Worm (Caenorhabditis elegans): Measurements from ENCODE around the gene Y43F4A.4.

Y43F4A.4 gene

ce11 chrIII:13258752-13259151 is 13.4 kb downstream of the Y43F4A.4 start:
- TF ChIP-seq zip-8 (tag; optimal IDR thresholded peaks at IDR 0.05) = peak; percentile 20
- TF ChIP-seq nhr-2 (tag; optimal IDR thresholded peaks at IDR 0.05) = peak; percentile 87
- peak; percentile 89 for TF ChIP-seq hlh-1 (tag; optimal IDR thresholded peaks at IDR 0.05)
- TF ChIP-seq pha-4 (tag; optimal IDR thresholded peaks at IDR 0.05) = no peak
- TF ChIP-seq snpc-4 (tag; optimal IDR thresholded peaks at IDR 0.05) = no peak

- TF ChIP-seq elt-3 (tag; optimal IDR thresholded peaks at IDR 0.05) (no peak), hlh-1 (tag; optimal IDR thresholded peaks at IDR 0.05) (no peak), mab-5 (tag; optimal IDR thresholded peaks at IDR 0.05) (no peak), unc-39 (tag; optimal IDR thresholded peaks at IDR 0.05) (no peak), nhr-237 (tag; optimal IDR thresholded peaks at IDR 0.05) (no peak), tbx-8 (GFP tag; optimal IDR thresholded peaks at IDR 0.05) (no peak), elt-1 (tag; optimal IDR thresholded peaks at IDR 0.05; ENCODE audit: borderline replicate concordance, insufficient read depth) (no peak), lin-32 (GFP tag; optimal IDR thresholded peaks at IDR 0.05) (no peak), ham-2 (GFP tag; optimal IDR thresholded peaks at IDR 0.05) (no peak), ces-1 (GFP tag; optimal IDR thresholded peaks at IDR 0.05) (no peak), ceh-39 (tag; optimal IDR thresholded peaks at IDR 0.05) (no peak), nhr-76 (tag; optimal IDR thresholded peaks at IDR 0.05) (no peak), lin-13 (tag; optimal IDR thresholded peaks at IDR 0.05) (no peak), mls-2 (tag; optimal IDR thresholded peaks at IDR 0.05) (no peak), blmp-1 (tag; optimal IDR thresholded peaks at IDR 0.05) (no peak), bed-3 (GFP tag; optimal IDR thresholded peaks at IDR 0.05) (no peak)
Observed at ce11 chrIII:13260344-13260743, 15.0 kb downstream of the Y43F4A.4 start.

- TF ChIP-seq snpc-4 (tag; optimal IDR thresholded peaks at IDR 0.05) (no peak), ceh-83 (GFP tag; optimal IDR thresholded peaks at IDR 0.05) (peak; percentile 1)
Observed at ce11 chrIII:13262987-13263386, 17.6 kb downstream of the Y43F4A.4 start, which contains the start of gene F56A8.4. Gene F56A8.4 (plus strand): TSS chrIII:13263287.

DNA sequence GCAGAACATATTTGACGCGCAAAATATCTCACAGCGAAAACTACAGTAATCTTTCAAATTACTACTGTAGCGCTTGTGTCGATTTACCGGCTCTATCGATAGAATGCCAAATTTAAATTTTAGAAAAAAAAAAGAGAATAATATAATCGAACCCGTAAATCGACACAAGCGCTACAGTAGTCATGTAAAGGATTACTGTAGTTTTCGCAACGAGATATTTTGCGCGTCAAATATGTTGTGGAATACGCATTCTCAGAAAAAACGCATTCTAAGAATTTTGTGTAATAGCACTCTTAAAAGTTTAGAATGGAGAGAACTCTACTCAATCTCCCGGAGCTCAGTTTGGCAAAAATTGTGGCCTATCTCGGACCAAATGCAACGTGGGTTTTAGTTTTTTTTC is 20.2 kb downstream of the Y43F4A.4 start, which contains the start of gene F56A8.5:
Gene F56A8.5 (plus strand): TSS at position 301 of the 400 bp plus-strand sequence.
- no peak for TF ChIP-seq blmp-1 (tag; optimal IDR thresholded peaks at IDR 0.05)
- TF ChIP-seq nhr-28 (tag; optimal IDR thresholded peaks at IDR 0.05) = no peak
- TF ChIP-seq snpc-4 (tag; optimal IDR thresholded peaks at IDR 0.05) = no peak
- TF ChIP-seq ces-1 (GFP tag; optimal IDR thresholded peaks at IDR 0.05) = no peak
- no peak for TF ChIP-seq M03D4.4 (tag; optimal IDR thresholded peaks at IDR 0.05)
- no peak for TF ChIP-seq ceh-39 (tag; optimal IDR thresholded peaks at IDR 0.05)
- no peak for TF ChIP-seq hlh-1 (tag; optimal IDR thresholded peaks at IDR 0.05)
- TF ChIP-seq mep-1 (tag; optimal IDR thresholded peaks at IDR 0.05) = no peak
- no peak for TF ChIP-seq zip-8 (tag; optimal IDR thresholded peaks at IDR 0.05)
- no peak for TF ChIP-seq lin-13 (tag; optimal IDR thresholded peaks at IDR 0.05)
- TF ChIP-seq unc-62 (GFP tag; optimal IDR thresholded peaks at IDR 0.05) = no peak
- TF ChIP-seq nhr-12 (tag; optimal IDR thresholded peaks at IDR 0.05) = no peak
- TF ChIP-seq mab-5 (tag; optimal IDR thresholded peaks at IDR 0.05) = no peak
- no peak for TF ChIP-seq mls-2 (tag; optimal IDR thresholded peaks at IDR 0.05)
- TF ChIP-seq drap-1 (GFP tag; optimal IDR thresholded peaks at IDR 0.05) = no peak
- no peak for TF ChIP-seq ham-2 (GFP tag; optimal IDR thresholded peaks at IDR 0.05)
- TF ChIP-seq pha-4 (tag; optimal IDR thresholded peaks at IDR 0.05) = no peak
- TF ChIP-seq bed-3 (GFP tag; optimal IDR thresholded peaks at IDR 0.05) = no peak

DNA sequence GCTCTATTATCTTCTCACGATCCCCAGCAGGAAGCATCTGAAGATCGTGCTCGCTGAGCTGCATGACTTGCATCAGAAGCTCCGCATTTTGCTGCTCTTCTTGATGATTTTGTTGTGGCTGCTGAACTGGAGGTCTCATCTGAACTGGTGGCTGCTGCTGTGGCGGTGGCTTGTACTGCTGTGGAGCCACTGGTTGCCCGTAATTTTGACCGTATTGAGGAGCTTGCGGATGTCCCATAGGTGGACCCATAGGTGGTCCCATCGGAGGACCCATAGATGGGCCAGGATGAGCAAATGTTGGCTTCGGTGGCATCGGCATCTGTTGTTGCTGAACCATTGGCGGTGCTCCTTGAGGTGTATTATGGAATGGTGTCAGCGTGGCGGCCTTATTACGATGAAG is 21.7 kb downstream of the Y43F4A.4 start:
- no peak for TF ChIP-seq nhr-2 (tag; optimal IDR thresholded peaks at IDR 0.05)
- TF ChIP-seq hlh-1 (tag; optimal IDR thresholded peaks at IDR 0.05) = no peak
- no peak for TF ChIP-seq bed-3 (GFP tag; optimal IDR thresholded peaks at IDR 0.05)
- TF ChIP-seq nhr-76 (tag; optimal IDR thresholded peaks at IDR 0.05) = no peak
- no peak for TF ChIP-seq flh-1 (GFP tag; optimal IDR thresholded peaks at IDR 0.05)
- TF ChIP-seq unc-39 (tag; optimal IDR thresholded peaks at IDR 0.05) = no peak
- TF ChIP-seq sptf-1 (tag; optimal IDR thresholded peaks at IDR 0.05) = no peak
- no peak for TF ChIP-seq ceh-43 (GFP tag; optimal IDR thresholded peaks at IDR 0.05)
- no peak for TF ChIP-seq ceh-83 (GFP tag; optimal IDR thresholded peaks at IDR 0.05)
- no peak for TF ChIP-seq blmp-1 (tag; optimal IDR thresholded peaks at IDR 0.05)
- no peak for TF ChIP-seq tbx-8 (GFP tag; optimal IDR thresholded peaks at IDR 0.05)
- no peak for TF ChIP-seq lsy-2 (tag; optimal IDR thresholded peaks at IDR 0.05)
- no peak for TF ChIP-seq unc-120 (tag; optimal IDR thresholded peaks at IDR 0.05; ENCODE audit: poor library complexity, severe bottlenecking)
- no peak for TF ChIP-seq elt-1 (tag; optimal IDR thresholded peaks at IDR 0.05; ENCODE audit: borderline replicate concordance, insufficient read depth)
- no peak for TF ChIP-seq mab-5 (tag; optimal IDR thresholded peaks at IDR 0.05)
- TF ChIP-seq M03D4.4 (tag; optimal IDR thresholded peaks at IDR 0.05) = no peak
- no peak for TF ChIP-seq drap-1 (GFP tag; optimal IDR thresholded peaks at IDR 0.05)
- TF ChIP-seq elt-3 (tag; optimal IDR thresholded peaks at IDR 0.05) = no peak

Data from whole organism, mixed stage, embryonic.